Fruit fly (Drosophila melanogaster) whole organism, embryonic: Measurements from ENCODE around the gene CG7601.
A peak's percentile ranks its signal among the peaks of the same experiment; 100 is the strongest.

ENCODE experiments used
- Bgb ChIP-seq: fragments of 200-800 bp; sonication (Bioruptor generic); IDR thresholded peaks from 2 replicates; pipeline ENCODE4 v1.3.6; 2022; ENCODE audit warnings: missing biosample characterization, missing genetic modification characterization; ENCODE audit not compliant: partially characterized antibody
- C15 ChIP-seq: fragments of 200-800 bp; sonication (Bioruptor generic); IDR thresholded peaks from 3 replicates; pipeline ENCODE4 v1.3.6; 2022; ENCODE audit warnings: missing biosample characterization, missing genetic modification characterization
- CG10274 ChIP-seq: fragments of 200-800 bp; sonication (Bioruptor generic); optimal IDR thresholded peaks from 3 replicates; lab custom pipeline; 2017; ENCODE audit warnings: missing biosample characterization, mild to moderate bottlenecking, missing genetic modification characterization
- CG10431 ChIP-seq: fragments of 200-800 bp; sonication (Bioruptor generic); optimal IDR thresholded peaks from 3 replicates; lab custom pipeline; 2018; ENCODE audit warnings: missing biosample characterization, mild to moderate bottlenecking, missing genetic modification characterization
- CG10979 ChIP-seq: fragments of 200-800 bp; sonication (Bioruptor generic); optimal IDR thresholded peaks from 2 replicates; lab custom pipeline; 2018; ENCODE audit warnings: missing biosample characterization, mild to moderate bottlenecking, missing genetic modification characterization, moderate library complexity
- CG11723 ChIP-seq: fragments of 200-800 bp; sonication (Bioruptor generic); optimal IDR thresholded peaks from 2 replicates; lab custom pipeline; 2017; ENCODE audit warnings: missing biosample characterization, mild to moderate bottlenecking, missing genetic modification characterization
- CG12299 ChIP-seq: fragments of 200-800 bp; sonication (Bioruptor generic); optimal IDR thresholded peaks from 2 replicates; lab custom pipeline; 2018; ENCODE audit warnings: missing biosample characterization, mild to moderate bottlenecking, missing genetic modification characterization
- CG12769 ChIP-seq: fragments of 200-800 bp; sonication (Bioruptor generic); optimal IDR thresholded peaks from 2 replicates; lab custom pipeline; 2019; ENCODE audit warnings: missing biosample characterization, mild to moderate bottlenecking, missing genetic modification characterization, moderate library complexity
- CG14050 ChIP-seq: fragments of 200-800 bp; sonication (Bioruptor generic); IDR thresholded peaks from 3 replicates; pipeline ENCODE4 v1.3.6; 2022; ENCODE audit warnings: missing biosample characterization, missing genetic modification characterization
- CG16863 ChIP-seq: fragments of 200-800 bp; sonication (Bioruptor generic); optimal IDR thresholded peaks from 3 replicates; lab custom pipeline; 2016; ENCODE audit warnings: missing biosample characterization, missing genetic modification characterization
- CG1832 ChIP-seq: fragments of 200-800 bp; sonication (Bioruptor generic); optimal IDR thresholded peaks from 2 replicates; lab custom pipeline; 2017; ENCODE audit warnings: missing biosample characterization, mild to moderate bottlenecking, missing genetic modification characterization, inconsistent platforms
- CG2120 ChIP-seq: fragments of 200-800 bp; sonication (Bioruptor generic); optimal IDR thresholded peaks from 3 replicates; lab custom pipeline; 2016; ENCODE audit warnings: missing biosample characterization, missing genetic modification characterization
- CG30431 ChIP-seq: fragments of 200-800 bp; sonication (Bioruptor generic); optimal IDR thresholded peaks from 2 replicates; lab custom pipeline; 2017; ENCODE audit warnings: missing biosample characterization, missing genetic modification characterization
- CG32532 ChIP-seq: fragments of 200-800 bp; sonication (Bioruptor generic); IDR thresholded peaks from 2 replicates; pipeline ENCODE4 v1.3.6; 2022; ENCODE audit warnings: missing biosample characterization, missing genetic modification characterization
- CG6272 ChIP-seq: fragments of 200-800 bp; sonication (Bioruptor generic); IDR thresholded peaks from 2 replicates; pipeline ENCODE4 v1.3.6; 2022; ENCODE audit warnings: missing biosample characterization, missing genetic modification characterization
- CG6791 ChIP-seq: fragments of 200-800 bp; sonication (Bioruptor generic); IDR thresholded peaks from 3 replicates; pipeline ENCODE4 v1.3.6; 2022; ENCODE audit warnings: missing biosample characterization, missing genetic modification characterization; ENCODE audit not compliant: partially characterized antibody
- CG8290 ChIP-seq, 3 experiments: fragments of 200-800 bp; sonication (Bioruptor generic); optimal IDR thresholded peaks; 2 replicates each; lab custom pipeline; 2016 to 2019; ENCODE audit warnings: missing biosample characterization in 3 of 3, missing genetic modification characterization in 3 of 3, mild to moderate bottlenecking in 2 of 3, moderate library complexity in 1 of 3
- CG8924 ChIP-seq: fragments of 200-800 bp; optimal IDR thresholded peaks from 3 replicates; lab custom pipeline; 2019; ENCODE audit warnings: missing biosample characterization, mild to moderate bottlenecking, missing genetic modification characterization, moderate library complexity
- Chrac-16 ChIP-seq: fragments of 200-800 bp; sonication (Bioruptor generic); optimal IDR thresholded peaks from 3 replicates; lab custom pipeline; 2016; ENCODE audit warnings: missing biosample characterization, missing genetic modification characterization
- CrebB ChIP-seq: fragments of 200-800 bp; sonication (Bioruptor generic); optimal IDR thresholded peaks from 3 replicates; lab custom pipeline; 2018; ENCODE audit warnings: missing biosample characterization, mild to moderate bottlenecking, missing genetic modification characterization
- D ChIP-seq, 2 experiments: fragments of 200-800 bp in 1 of 2; fragments of >200 bp in 1 of 2; sonication (Bioruptor generic) in 1 of 2; optimal IDR thresholded peaks; 2 replicates in 1 of 2; 3 replicates in 1 of 2; lab custom pipeline; 2017; ENCODE audit warnings: mild to moderate bottlenecking in 1 of 2, missing biosample characterization in 1 of 2, missing genetic modification characterization in 1 of 2, missing genetic modification reagents in 1 of 2
- Drgx ChIP-seq: fragments of 200-800 bp; sonication (Bioruptor generic); IDR thresholded peaks from 2 replicates; pipeline ENCODE4 v1.3.6; 2022; ENCODE audit warnings: missing biosample characterization, missing genetic modification characterization
- ERR ChIP-seq: fragments of 200-800 bp; sonication (Bioruptor generic); optimal IDR thresholded peaks from 2 replicates; lab custom pipeline; 2016; ENCODE audit warnings: missing biosample characterization, missing genetic modification characterization
- H2.0 ChIP-seq: fragments of 200-800 bp; sonication (Bioruptor generic); IDR thresholded peaks from 2 replicates; pipeline ENCODE4 v1.3.6; 2022; ENCODE audit warnings: missing biosample characterization, missing genetic modification characterization
- HLH3B ChIP-seq: fragments of 200-800 bp; sonication (Bioruptor generic); IDR thresholded peaks from 2 replicates; pipeline ENCODE4 v1.3.6; 2022; ENCODE audit warnings: missing biosample characterization, missing genetic modification characterization
- Hmx ChIP-seq: fragments of 200-800 bp; sonication (Bioruptor generic); optimal IDR thresholded peaks from 2 replicates; lab custom pipeline; 2016; ENCODE audit warnings: missing biosample characterization, missing genetic modification characterization
- MTF-1 ChIP-seq: fragments of 200-800 bp; sonication (Bioruptor generic); optimal IDR thresholded peaks from 2 replicates; lab custom pipeline; 2018; ENCODE audit warnings: missing biosample characterization, mild to moderate bottlenecking, missing genetic modification characterization, borderline replicate concordance
- NC2α ChIP-seq: fragments of 200-800 bp; sonication (Bioruptor generic); optimal IDR thresholded peaks from 2 replicates; lab custom pipeline; 2016; ENCODE audit warnings: missing biosample characterization, missing genetic modification characterization
- Neu2 ChIP-seq: fragments of 200-800 bp; sonication (Bioruptor generic); optimal IDR thresholded peaks from 3 replicates; lab custom pipeline; 2016; ENCODE audit warnings: missing biosample characterization, missing genetic modification characterization, borderline replicate concordance
- Oaz ChIP-seq: fragments of 200-800 bp; sonication (Bioruptor generic); IDR thresholded peaks from 2 replicates; pipeline ENCODE4 v1.3.6; 2022; ENCODE audit warnings: missing biosample characterization, missing genetic modification characterization
- Opbp ChIP-seq: fragments of 200-800 bp; sonication (Bioruptor generic); IDR thresholded peaks from 3 replicates; pipeline ENCODE4 v1.3.6; 2022; ENCODE audit warnings: missing biosample characterization, missing genetic modification characterization; ENCODE audit not compliant: partially characterized antibody
- Pdp1 ChIP-seq, 2 experiments: fragments of 200-800 bp; sonication (Bioruptor generic); optimal IDR thresholded peaks; 3 replicates each; lab custom pipeline; 2016; ENCODE audit warnings: missing biosample characterization in 2 of 2, missing genetic modification characterization in 2 of 2, mild to moderate bottlenecking in 1 of 2, moderate library complexity in 1 of 2
- Ravus ChIP-seq: fragments of 200-800 bp; sonication (Bioruptor generic); IDR thresholded peaks from 2 replicates; pipeline ENCODE4 v1.3.6; 2022; ENCODE audit warnings: missing biosample characterization, missing genetic modification characterization
- Rx ChIP-seq: fragments of 200-800 bp; sonication (Bioruptor generic); IDR thresholded peaks from 2 replicates; pipeline ENCODE4 v1.3.6; 2022; ENCODE audit warnings: missing biosample characterization, missing genetic modification characterization
- ab ChIP-seq: fragments of 200-800 bp; sonication (Bioruptor generic); optimal IDR thresholded peaks from 2 replicates; lab custom pipeline; 2016; ENCODE audit warnings: missing biosample characterization, missing genetic modification characterization
- amos ChIP-seq: fragments of 200-800 bp; sonication (Bioruptor generic); IDR thresholded peaks from 2 replicates; pipeline ENCODE4 v1.3.6; 2022; ENCODE audit warnings: missing biosample characterization, missing genetic modification characterization; ENCODE audit not compliant: partially characterized antibody
- cad ChIP-seq: fragments of >200 bp; optimal IDR thresholded peaks from 2 replicates; lab custom pipeline; 2017; ENCODE audit warnings: missing biosample characterization, missing genetic modification characterization
- crol ChIP-seq: fragments of 200-800 bp; sonication (Bioruptor generic); IDR thresholded peaks from 2 replicates; pipeline ENCODE4 v1.3.6; 2022; ENCODE audit warnings: missing biosample characterization, missing genetic modification characterization
- da ChIP-seq: fragments of 200-800 bp; sonication (Bioruptor generic); optimal IDR thresholded peaks from 2 replicates; lab custom pipeline; 2016; ENCODE audit warnings: missing biosample characterization, missing genetic modification characterization
- dan ChIP-seq: fragments of 200-800 bp; sonication (Bioruptor generic); IDR thresholded peaks from 2 replicates; pipeline ENCODE4 v1.3.6; 2022; ENCODE audit warnings: missing biosample characterization, missing genetic modification characterization
- danr ChIP-seq: fragments of 200-800 bp; sonication (Bioruptor generic); IDR thresholded peaks from 2 replicates; pipeline ENCODE4 v1.3.6; 2022; ENCODE audit warnings: missing biosample characterization, missing genetic modification characterization
- exex ChIP-seq: fragments of 200-800 bp; sonication (Bioruptor generic); optimal IDR thresholded peaks from 4 replicates; lab custom pipeline; 2018; ENCODE audit warnings: missing biosample characterization, mild to moderate bottlenecking, missing genetic modification characterization, moderate library complexity
- eyg ChIP-seq: fragments of 200-800 bp; sonication (Bioruptor generic); optimal IDR thresholded peaks from 3 replicates; lab custom pipeline; 2016; ENCODE audit warnings: missing biosample characterization, missing genetic modification characterization
- ftz-f1 ChIP-seq: fragments of 200-800 bp; sonication (Bioruptor generic); optimal IDR thresholded peaks from 2 replicates; lab custom pipeline; 2016; ENCODE audit warnings: missing biosample characterization, missing genetic modification characterization
- gem ChIP-seq: fragments of 200-800 bp; sonication (Bioruptor generic); optimal IDR thresholded peaks from 2 replicates; lab custom pipeline; 2019; ENCODE audit warnings: missing biosample characterization, mild to moderate bottlenecking, missing genetic modification characterization, moderate library complexity
- p53 ChIP-seq: fragments of 200-800 bp; sonication (Bioruptor generic); optimal IDR thresholded peaks from 2 replicates; lab custom pipeline; 2016; ENCODE audit warnings: missing biosample characterization, missing genetic modification characterization
- row ChIP-seq: fragments of 200-800 bp; sonication (Bioruptor generic); IDR thresholded peaks from 3 replicates; pipeline ENCODE4 v1.3.6; 2022; ENCODE audit warnings: missing biosample characterization, missing genetic modification characterization
- slbo ChIP-seq: fragments of 200-800 bp; sonication (Bioruptor generic); IDR thresholded peaks from 2 replicates; pipeline ENCODE4 v1.3.6; 2022; ENCODE audit warnings: missing biosample characterization, missing genetic modification characterization
- tap ChIP-seq: fragments of 200-800 bp; optimal IDR thresholded peaks from 3 replicates; lab custom pipeline; 2019; ENCODE audit warnings: missing biosample characterization, mild to moderate bottlenecking, missing genetic modification characterization, moderate library complexity

The CG7601 gene

DNA sequence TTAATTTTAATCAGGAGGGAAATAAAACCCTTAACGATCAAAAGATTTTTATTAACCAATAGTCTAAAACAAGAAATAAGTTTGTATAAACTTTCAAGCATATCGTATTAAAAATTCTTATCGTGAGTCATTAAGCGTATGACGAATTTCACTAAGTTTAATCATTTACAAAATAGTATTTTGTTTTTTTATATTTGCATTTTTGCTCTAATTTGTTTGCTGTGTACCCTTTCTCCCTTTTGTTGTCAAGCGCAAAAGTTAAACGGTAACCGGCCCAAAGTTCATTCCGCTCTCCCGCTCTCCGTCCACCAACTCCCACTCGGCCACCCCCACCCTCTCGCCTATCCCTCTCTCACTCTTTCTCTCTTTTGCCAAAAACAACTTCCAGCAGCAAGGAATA is 27.3 kb upstream of the CG7601 start:
- TF ChIP-seq CG10979 (tag; lab: Kevin White, UChicago): no peak
- TF ChIP-seq CG6791 (GFP tag; lab: Robert Waterston, UW): no peak
- TF ChIP-seq gem: peak; percentile 24
- TF ChIP-seq Drgx (GFP tag; lab: Robert Waterston, UW): peak; percentile 6; the same call in 1 of the 2 replicates
- 0 out of 2 replicates have a peak, but pooled peaks have one; percentile 28 for TF ChIP-seq HLH3B (GFP tag; lab: Robert Waterston, UW)
- TF ChIP-seq slbo (GFP tag; lab: Robert Waterston, UW): peak; percentile 55; the same call in 1 of the 2 replicates
- peak; percentile 39; the same call in 1 of the 2 replicates for TF ChIP-seq CG32532 (GFP tag; lab: Robert Waterston, UW)
- TF ChIP-seq Hmx: no peak
- 0 out of 2 replicates have a peak, but pooled peaks have one; percentile 21 for TF ChIP-seq crol (GFP tag; lab: Robert Waterston, UW)
- 0 out of 2 replicates have a peak, but pooled peaks have one; percentile 3 for TF ChIP-seq Rx (GFP tag; lab: Robert Waterston, UW)
- TF ChIP-seq CG2120 (GFP tag; lab: Kevin White, UChicago): peak; percentile 18
- 0 out of 3 replicates have a peak, but pooled peaks have one; percentile 11 for TF ChIP-seq row
- no peak for TF ChIP-seq MTF-1 (GFP tag; lab: Kevin White, UChicago)

DNA sequence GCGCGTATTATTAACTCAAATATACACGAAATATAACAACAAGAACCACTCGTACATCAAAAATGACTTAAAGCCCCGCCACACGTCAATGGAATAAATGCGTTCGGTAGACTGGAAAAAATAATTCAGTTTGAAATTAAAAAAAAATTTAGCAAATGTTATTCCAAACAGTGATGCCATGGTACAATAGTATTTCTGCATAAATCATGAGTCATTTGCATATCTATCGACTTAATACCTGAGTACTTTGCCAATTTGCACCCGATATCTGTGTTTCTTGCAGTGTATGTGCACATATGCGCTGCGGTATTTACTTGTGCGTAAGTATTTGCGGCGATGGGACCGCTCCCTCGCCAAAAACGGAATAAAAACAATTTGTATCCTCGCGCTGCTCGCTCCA is 26.6 kb upstream of the CG7601 start:
- TF ChIP-seq CG8290 (GFP tag; optimal IDR thresholded peaks at IDR 0.05; lab: Kevin White, UChicago) (no peak), CG8290 (tag; optimal IDR thresholded peaks at IDR 0.05; lab: Kevin White, UChicago) (peak in 1 of 2 experiments; percentile 43), ab (GFP tag; lab: Kevin White, UChicago) (peak; percentile 34), cad (no peak), Chrac-16 (GFP tag; lab: Kevin White, UChicago) (peak; percentile 26), Opbp (GFP tag; lab: Robert Waterston, UW) (no peak), H2.0 (peak; percentile 26; the same call in 1 of the 2 replicates), Pdp1 (GFP tag; optimal IDR thresholded peaks at IDR 0.05; lab: Kevin White, UChicago) (peak; percentile 7 to 8), CG30431 (peak; percentile 15), C15 (GFP tag; lab: Robert Waterston, UW) (0 out of 3 replicates have a peak, but pooled peaks have one; percentile 40), Bgb (GFP tag; lab: Robert Waterston, UW) (no peak), tap (no peak), p53 (GFP tag; lab: Kevin White, UChicago) (no peak), CG14050 (no peak), danr (GFP tag; lab: Robert Waterston, UW) (no peak), CG12769 (tag; lab: Kevin White, UChicago) (no peak), CG12299 (tag; lab: Kevin White, UChicago) (no peak), Ravus (GFP tag; lab: Robert Waterston, UW) (no peak), da (GFP tag; lab: Kevin White, UChicago) (no peak), CG10431 (no peak), CrebB (no peak), CG8924 (no peak), ftz-f1 (no peak), Drgx (GFP tag; lab: Robert Waterston, UW) (peak; percentile 76), ERR (GFP tag; lab: Kevin White, UChicago) (no peak), Neu2 (GFP tag; lab: Kevin White, UChicago) (no peak), CG10274 (GFP tag; lab: Kevin White, UChicago) (no peak), CG16863 (peak; percentile 19), D (optimal IDR thresholded peaks at IDR 0.05; lab: Kevin White, UChicago) (no peak), D (GFP tag; optimal IDR thresholded peaks at IDR 0.05; lab: Kevin White, UChicago) (no peak), CG11723 (GFP tag; lab: Kevin White, UChicago) (no peak), NC2α (no peak), amos (no peak), exex (no peak), eyg (GFP tag; lab: Kevin White, UChicago) (no peak), CG6272 (GFP tag; lab: Robert Waterston, UW) (no peak), dan (GFP tag; lab: Robert Waterston, UW) (no peak), CG1832 (GFP tag; lab: Kevin White, UChicago) (no peak), Oaz (0 out of 2 replicates have a peak, but pooled peaks have one; percentile 15)
